Fruit fly (Drosophila melanogaster) whole organism, larva: ENCODE results near the gene Spindly.
A peak's percentile ranks its signal among the peaks of the same experiment; 100 is the strongest.

Experiments
- noc ChIP-seq: fragments of 200-800 bp; sonication (Bioruptor generic); optimal IDR thresholded peaks from 3 replicates; lab custom pipeline; 2019; ENCODE audit warnings: missing biosample characterization, mild to moderate bottlenecking, missing genetic modification characterization, moderate library complexity

Spindly gene

DNA sequence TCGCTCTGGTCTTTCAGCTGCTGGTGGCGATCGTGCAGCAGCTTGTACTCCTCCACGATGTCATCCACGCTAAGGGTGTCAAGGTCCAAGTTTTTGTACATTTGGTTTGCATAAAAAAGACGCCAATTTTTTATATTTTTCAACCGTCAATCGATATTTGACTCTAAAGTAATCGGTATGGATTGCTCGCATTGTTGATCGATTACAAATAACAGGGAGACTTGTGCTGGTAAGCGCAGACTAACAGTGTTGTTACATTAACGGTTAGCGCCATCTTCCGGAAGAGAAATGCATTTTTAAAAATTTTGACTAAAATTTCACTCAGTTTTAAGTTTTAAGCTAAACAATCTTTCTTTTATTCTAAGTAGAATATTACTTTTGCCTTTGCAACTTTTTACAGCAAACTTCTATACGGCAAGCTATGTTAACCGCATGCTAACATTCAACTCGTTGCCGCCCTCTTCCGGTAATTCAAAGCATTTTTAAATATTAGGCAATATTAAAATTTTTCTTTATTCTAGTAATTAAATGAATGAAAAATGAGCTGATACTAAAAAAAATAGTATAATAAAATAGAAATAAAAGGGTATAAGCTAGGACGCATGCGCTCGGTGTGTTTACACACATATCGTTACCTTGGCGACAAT lies at the start of gene Spindly, which contains the start of gene IFT57:
Gene Spindly, minus strand, starts transcription at position 132 of the 647 bp plus-strand sequence.
Gene IFT57, plus strand, starts transcription at position 604 of the 647 bp plus-strand sequence.
- no peak for TF ChIP-seq noc

DNA sequence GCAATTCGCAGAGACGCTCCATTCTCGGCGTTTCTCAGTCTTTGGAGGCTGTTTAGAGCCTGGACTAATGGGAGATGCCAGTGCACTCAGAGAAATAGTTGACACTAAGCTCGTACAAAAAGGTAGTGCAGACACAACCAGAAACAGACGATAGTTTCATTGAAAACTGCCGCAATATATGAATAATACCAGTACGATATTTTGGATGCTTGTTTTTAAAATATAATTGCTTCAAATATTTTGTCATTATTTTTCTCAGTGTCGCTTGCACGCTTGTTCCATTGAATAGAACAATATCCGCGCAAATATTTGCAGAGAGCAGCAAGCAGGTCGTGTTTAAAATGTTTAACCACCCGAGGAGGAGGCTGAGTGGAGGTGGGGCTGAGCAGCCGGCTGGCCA lies 46.4 kb upstream of the Spindly start:
- no peak for TF ChIP-seq noc

DNA sequence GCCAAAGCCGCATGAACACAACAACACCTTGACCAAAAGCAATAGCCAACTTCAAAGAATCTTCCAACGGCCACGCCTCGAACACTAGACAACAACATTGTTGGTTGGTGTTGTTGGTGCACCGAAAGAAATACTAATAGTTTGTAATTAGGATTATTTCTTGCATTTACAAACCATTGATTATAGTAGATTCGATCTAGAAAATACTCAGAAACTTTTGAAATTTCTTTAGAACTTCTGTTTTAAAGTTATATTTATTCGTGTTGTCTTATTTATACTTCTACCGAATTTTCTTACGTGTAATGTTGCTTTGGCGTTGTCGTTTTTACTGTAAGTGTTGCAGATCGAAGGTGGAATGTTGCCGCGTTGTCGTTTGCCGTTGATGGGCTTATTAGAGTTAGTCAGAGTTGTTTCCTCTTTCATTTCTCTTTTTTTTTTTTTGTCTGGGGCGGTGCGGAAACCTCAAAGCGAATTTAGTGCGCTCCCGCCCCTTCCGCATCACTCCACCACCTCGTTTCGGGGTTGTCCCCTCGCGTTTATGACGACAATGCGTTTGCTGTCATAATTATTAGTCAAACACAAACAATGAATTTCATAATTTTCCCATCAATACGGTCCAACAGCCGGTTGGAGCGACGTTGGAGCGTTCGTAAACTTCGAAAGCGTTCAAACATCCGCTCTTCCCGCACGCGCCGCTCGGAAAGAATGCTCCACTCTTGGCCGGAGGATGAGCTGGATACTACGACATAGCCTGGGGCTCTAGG lies 45.7 kb upstream of the Spindly start, which contains the start of gene CG43815:
Gene CG43815, plus strand, starts transcription at position 532 of the 764 bp plus-strand sequence.
- no peak for TF ChIP-seq noc

DNA sequence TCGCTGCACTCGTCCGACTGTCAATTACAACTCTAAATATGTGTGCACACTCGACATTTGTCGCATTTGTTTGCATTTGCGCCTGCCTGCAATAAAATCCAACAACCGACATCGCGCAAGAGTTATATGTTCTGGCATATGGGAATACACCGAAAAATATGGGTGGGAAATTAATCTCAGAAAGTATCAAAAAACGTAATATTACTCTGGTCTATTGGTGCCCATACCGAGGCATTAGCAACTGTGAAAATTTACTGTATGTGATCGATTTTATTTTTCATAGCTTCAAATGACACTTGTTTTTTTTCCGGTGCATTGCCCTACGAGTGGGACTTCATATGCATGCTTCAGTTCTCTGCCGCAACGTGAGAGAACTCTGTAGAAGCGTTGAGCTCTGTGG lies 43.8 kb upstream of the Spindly start:
- TF ChIP-seq noc, result no peak

DNA sequence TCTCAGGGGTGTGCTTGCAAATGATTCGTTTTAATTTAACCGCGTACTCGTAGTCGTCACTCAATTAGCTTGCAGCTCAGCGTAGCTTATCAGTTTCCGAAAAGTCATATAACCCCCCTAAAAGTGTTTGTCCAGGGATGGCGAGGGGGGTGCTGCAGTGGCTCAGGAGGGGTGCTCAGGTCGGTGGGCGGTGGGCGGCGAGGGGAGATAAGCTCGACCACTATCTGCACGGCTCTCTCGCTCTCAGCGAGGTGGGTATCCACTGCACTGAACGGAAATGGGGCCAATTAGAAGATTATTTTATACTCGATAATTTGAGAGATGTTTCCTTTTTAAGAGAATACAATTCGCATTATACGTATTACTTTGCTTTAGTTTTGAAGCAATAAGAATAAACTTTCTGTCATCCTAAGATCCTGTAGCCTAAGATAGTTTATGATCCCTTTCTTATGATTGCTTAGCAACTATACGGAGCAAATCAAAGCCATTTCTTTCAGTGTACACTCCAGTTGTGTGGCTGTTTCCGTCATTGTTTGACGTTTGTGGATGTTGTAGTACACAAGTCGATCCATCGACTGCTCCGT lies 43.1 kb upstream of the Spindly start:
- TF ChIP-seq noc, result peak; percentile 26

DNA sequence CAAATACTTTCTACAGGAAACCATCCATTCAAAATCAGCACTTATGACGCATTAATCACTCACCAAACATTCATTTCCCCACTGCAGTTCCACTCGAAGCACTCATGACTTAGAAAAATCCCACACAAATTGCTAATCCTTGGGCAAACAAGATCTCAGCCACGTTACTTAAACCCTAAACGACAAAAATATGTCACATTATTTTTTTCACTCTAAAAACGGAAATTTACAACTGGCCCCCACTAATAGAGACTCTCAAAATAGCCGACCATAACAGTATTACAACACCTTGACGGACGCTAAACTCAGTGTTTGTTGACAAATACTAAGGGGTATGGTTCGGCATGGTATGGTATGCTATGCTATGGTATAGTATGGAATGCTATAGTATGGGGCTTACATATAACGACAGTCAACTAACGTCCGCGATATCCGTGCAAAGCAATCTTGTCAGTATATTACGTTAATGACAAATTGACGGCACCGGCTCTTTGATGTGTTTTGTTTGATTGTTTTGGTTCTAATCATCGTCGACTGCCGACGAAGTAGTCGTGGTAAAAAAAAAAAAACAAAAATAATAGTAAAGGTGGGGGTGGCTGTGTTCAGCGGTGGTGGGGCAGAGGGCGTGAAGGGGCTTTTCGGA lies 42.5 kb upstream of the Spindly start:
- no peak for TF ChIP-seq noc

DNA sequence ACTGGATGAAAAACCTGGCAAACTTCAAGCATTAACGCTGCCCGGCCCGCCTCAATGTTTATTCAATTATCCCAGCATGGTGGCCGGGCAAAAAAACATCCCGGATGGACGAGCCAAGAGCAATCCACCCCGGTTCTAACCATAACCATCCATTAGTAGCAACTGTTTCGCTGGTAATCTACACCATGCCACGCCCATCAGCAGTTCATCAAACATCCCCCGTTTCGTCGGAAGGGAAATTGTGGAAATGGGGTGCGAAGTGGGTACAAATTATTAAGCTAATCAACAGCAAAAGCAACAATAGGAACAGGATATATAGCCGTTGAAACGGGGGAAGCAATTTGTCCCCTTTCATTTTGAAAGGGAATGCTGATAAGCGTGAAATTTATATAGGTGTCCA lies 41.3 kb upstream of the Spindly start:
- no peak for TF ChIP-seq noc

DNA sequence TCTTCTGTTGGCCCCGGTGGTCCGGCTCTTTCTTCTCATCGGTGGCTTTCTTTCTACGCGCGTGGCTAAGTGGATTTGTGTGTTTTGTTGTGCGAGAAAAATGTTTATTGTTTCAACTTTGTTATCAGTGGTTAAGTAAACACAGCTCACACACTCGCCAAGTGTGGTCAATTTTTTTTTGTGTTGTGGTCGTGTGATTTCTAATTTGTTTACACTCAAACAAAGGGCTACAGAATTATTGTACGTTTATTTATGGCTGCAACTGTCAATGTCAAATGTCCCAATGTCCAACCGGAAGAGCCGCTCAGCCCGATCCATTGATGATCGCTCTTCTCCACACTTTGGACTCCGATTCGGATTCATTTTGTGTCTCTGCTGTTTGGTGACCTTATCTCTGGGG lies 40.4 kb upstream of the Spindly start:
- no peak for TF ChIP-seq noc

DNA sequence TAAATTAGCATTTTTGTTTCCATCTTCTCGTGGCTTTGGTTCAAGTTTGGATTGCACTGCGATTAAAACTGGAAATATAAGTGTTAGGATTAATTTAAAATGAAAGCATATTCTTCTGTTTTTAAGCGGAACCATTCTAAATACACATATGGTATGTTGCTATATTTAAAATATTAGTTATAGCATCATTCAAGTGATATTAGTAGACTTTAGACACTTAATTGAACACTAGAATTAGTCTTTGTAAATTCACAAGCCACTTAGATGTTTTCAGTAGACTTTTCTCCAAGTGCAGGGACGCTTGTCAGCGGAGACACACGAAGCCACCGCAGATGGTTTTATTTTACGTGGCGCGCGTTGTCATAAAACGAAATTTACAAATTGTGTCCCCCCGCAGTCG lies 39.8 kb upstream of the Spindly start:
- peak; percentile 5 for TF ChIP-seq noc

DNA sequence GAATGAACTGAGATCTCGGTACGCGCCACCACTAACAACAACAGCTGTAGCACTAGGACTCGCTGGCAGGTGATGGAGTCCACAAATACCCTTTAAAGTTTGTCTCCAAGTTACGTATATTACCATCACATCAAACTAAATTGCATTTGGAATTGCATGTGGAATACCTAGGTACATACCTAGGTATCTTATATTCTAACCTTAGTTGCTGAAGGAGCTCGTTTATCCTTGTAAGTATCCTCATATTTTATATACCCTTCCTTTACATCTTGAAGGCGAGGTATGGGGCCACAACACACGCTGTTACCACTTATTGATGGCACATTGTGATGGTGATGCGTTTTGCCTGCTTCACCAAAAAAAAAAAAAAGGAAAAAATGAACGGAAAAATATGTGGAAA lies 37.3 kb upstream of the Spindly start:
- no peak for TF ChIP-seq noc

DNA sequence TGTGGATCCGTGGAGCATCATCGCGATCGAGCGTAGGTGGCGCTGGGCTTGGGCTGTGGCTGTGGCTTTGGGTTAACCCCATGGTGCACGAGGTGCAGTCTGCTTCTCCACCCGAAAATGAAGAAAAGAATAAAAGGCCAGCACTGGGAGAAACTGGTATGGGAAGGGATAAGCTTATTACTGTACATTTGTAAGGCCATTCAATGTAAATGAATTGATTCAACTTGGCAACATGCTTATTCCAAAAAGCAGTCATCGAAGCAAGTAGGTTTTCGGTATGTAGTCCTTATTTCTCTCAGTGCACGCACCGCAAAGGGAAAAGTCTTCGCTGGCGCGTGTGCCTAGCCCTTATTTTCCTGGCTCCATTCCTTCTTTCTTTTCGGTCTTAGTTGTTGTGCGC lies 36.4 kb upstream of the Spindly start:
- no peak for TF ChIP-seq noc

DNA sequence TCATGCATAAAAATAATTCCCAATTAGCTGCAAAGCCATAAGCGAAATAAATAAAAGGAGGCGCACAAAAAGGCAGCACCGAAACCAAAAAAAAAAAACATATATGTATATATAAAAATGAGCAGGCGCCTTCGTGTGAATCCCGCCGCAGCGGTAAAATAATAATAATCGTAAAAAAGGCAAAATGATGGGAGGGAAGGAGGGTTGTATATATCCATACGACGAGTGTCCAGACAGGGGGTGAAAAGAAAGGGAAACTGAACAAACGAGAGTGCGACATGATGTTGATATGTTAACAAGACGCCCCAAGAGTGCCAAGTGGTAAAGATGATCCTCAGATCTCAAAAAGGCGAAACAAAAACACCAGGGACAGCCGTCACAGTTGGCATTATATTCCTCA lies 34.4 kb upstream of the Spindly start:
- no peak for TF ChIP-seq noc

DNA sequence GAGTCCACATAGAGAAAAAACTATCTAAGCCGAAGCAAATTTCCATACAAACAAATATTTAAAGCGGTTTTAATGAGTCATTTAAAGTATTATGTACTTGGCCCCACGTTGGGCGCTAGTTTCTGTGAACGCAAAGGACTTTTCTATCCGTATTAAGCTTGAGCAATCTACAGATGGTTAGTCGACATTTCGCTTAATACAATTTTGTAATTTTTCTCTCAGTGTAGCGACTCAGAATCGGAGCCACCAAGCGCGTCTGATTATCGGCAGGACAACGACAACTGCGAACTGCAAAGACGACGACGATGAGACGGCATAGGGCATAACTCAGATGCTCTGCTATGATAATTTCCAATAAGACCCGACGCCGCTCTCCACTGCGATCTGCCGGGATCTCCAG lies 32.3 kb upstream of the Spindly start:
- no peak for TF ChIP-seq noc

DNA sequence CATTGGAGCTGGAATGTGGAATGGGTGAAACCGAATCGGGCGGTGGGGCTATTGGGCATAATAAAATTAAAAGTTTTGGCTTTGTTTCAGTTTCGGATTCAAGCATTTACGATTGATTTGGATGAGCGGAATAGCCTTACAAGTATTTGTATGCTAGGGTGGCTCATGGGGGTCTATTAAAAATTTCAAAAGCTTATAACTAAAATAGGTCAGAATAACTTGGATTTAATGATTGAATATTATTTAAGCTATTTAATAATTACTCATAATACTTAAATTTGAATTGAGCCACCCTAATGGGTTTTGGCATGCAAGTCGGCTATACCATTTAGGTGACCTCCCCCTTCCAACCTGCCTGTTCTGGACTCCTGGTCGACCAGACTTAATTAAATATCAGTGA lies 29.5 kb upstream of the Spindly start:
- no peak for TF ChIP-seq noc

DNA sequence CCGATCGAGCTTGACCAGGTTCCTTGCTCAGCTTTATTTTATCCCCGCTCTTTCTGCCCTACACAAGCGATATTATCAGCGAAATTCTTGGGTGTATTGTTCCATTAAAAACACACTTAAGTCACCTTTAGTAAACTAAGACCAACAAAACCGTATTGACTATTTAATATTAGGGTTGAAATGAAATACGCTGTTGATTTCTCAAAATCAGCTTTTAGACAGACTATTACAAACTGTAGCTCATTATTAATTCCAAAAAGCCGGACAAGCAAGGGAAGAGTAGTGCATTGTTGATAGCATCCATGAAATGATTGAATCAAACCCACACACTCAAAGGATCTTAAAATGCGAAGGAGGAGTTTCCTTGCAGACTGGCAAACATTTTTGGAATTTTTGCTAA lies 28.2 kb upstream of the Spindly start:
- no peak for TF ChIP-seq noc

DNA sequence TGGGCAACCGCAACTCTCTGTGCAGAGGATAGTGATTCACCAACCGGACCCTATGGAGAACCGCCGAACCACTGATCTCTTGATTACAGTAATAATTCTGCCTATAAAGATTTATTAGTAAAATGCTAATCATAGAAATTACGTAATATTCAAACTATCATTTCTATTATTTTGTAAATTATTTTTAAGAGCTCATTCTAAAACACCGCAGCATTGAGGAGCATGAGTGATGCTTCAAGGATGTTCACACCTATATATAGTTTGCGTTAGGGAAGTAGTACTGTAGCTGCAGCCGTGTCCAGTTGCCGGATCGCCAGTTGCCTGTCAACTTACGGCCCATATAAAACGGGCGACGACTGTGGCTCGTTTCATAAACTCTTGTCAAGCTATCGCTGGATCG lies 27.4 kb upstream of the Spindly start:
- TF ChIP-seq noc, result no peak

DNA sequence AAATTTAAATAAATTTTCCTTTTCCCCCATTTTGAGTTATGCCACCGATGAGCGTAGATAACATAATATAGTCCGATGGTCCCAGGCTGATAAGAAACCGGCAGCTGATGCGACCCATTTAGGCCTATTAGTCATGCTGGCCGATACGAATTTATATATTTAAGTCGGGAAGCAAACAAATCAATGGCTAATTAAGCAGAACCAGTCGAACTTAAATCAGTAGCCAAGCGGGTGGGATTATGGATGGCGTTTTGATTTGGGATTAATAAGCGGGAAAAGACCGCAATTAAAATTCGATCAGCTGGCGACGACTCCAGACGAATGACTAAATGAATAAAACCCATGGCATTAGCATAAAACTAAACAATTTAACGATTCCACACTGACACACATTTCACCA lies 26.8 kb upstream of the Spindly start:
- TF ChIP-seq noc, result no peak
